Worm (Caenorhabditis elegans): ENCODE results near the gene syx-5.
A peak's percentile ranks its signal among the peaks of the same experiment; 100 is the strongest.

syx-5 gene

DNA sequence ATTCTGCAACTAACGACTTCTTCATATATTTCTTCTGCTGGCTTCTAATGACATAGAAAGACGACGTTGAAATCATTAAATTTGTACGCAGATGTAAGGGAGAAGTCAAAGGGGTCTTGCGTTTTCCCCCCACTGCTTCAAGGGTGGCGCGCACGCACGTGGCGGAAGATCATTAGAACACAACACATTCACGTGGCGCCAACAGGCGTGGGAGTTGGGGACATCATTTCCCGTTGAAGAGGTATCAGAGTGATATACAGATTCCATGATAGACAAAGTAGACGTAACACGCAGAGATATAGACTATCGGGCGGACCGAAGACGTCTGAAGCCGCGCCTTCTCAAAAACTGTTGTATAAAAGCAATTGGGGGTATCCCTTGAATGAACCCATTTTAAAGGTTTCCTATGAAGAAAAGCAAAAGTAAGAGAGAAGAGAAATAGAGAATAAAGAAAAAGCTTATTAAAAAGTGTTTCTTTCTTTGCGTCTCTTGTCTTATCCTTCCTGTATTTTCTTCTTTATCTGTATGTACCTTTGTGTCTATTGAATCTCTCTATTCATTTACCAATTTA is 34.6 kb downstream of the syx-5 start:
- TF ChIP-seq lsy-2 (tag; optimal IDR thresholded peaks at IDR 0.05), result peak in 1 of 2 experiments; percentile 67
- TF ChIP-seq unc-62 (GFP tag; optimal IDR thresholded peaks at IDR 0.05 in 1 of 2), result peak in 1 of 2 experiments; percentile 93
- no peak for TF ChIP-seq unc-62 (tag; optimal IDR thresholded peaks at IDR 0.05)
- peak; percentile 44; the same call in 1 of the 2 replicates for TF ChIP-seq nhr-41 (GFP tag; IDR thresholded peaks at IDR 0.05)
- TF ChIP-seq lin-29 (GFP tag; IDR thresholded peaks at IDR 0.05), result peak; percentile 63; the same call in 1 of the 2 replicates
- peak; percentile 82 for TF ChIP-seq dmd-6 (GFP tag; IDR thresholded peaks at IDR 0.05)
- TF ChIP-seq pha-4 (GFP tag; IDR thresholded peaks at IDR 0.05), result no peak
- TF ChIP-seq pha-4 (tag; optimal IDR thresholded peaks at IDR 0.05), result no peak
- TF ChIP-seq mdl-1 (tag; optimal IDR thresholded peaks at IDR 0.05), result peak; percentile 88 to 92
- TF ChIP-seq nhr-25 (tag; optimal IDR thresholded peaks at IDR 0.05; ENCODE audit: borderline replicate concordance, insufficient read depth), result peak; percentile 72
- TF ChIP-seq cey-2 (tag; optimal IDR thresholded peaks at IDR 0.05; ENCODE audit: borderline replicate concordance, insufficient read depth), result peak; percentile 96
- TF ChIP-seq ama-1 (optimal IDR thresholded peaks at IDR 0.05), result no peak
- TF ChIP-seq T26A8.4 (GFP tag; IDR thresholded peaks at IDR 0.05), result peak; percentile 59
- no peak for TF ChIP-seq Y105C5A.15 (GFP tag; IDR thresholded peaks at IDR 0.05)
- peak; percentile 49 for TF ChIP-seq jun-1 (tag; optimal IDR thresholded peaks at IDR 0.05)
- TF ChIP-seq nhr-102 (tag; optimal IDR thresholded peaks at IDR 0.05), result peak; percentile 84
- peak; percentile 94 for TF ChIP-seq hlh-11 (tag; optimal IDR thresholded peaks at IDR 0.05)
- peak; percentile 94 for TF ChIP-seq mxl-2 (GFP tag; conservative IDR thresholded peaks at IDR 0.05)
- TF ChIP-seq gei-8 (GFP tag; optimal IDR thresholded peaks at IDR 0.05), result peak; percentile 11
- peak; percentile 27 for TF ChIP-seq nhr-11 (tag; optimal IDR thresholded peaks at IDR 0.05)
- peak; percentile 30 for TF ChIP-seq rbr-2 (tag; optimal IDR thresholded peaks at IDR 0.05)
- 0 out of 2 replicates have a peak, but pooled peaks have one; percentile 34 for TF ChIP-seq hmg-1.1 (GFP tag; IDR thresholded peaks at IDR 0.05)
- peak; percentile 82 for TF ChIP-seq hlh-30 (tag; optimal IDR thresholded peaks at IDR 0.05; ENCODE audit: insufficient read depth)
- peak; percentile 32 for TF ChIP-seq nhr-28 (tag; optimal IDR thresholded peaks at IDR 0.05)
- TF ChIP-seq ceh-20 (GFP tag; IDR thresholded peaks at IDR 0.05), result peak; percentile 65; the same call in 1 of the 2 replicates
- TF ChIP-seq spr-1 (tag; optimal IDR thresholded peaks at IDR 0.05), result peak; percentile 84
- TF ChIP-seq sdz-12 (GFP tag; optimal IDR thresholded peaks at IDR 0.05), result peak; percentile 31
- 0 out of 2 replicates have a peak, but pooled peaks have one; percentile 5 for TF ChIP-seq saeg-2 (GFP tag; IDR thresholded peaks at IDR 0.05)
- TF ChIP-seq mxl-3 (GFP tag; optimal IDR thresholded peaks at IDR 0.05), result peak; percentile 99
- no peak for TF ChIP-seq aly-2 (tag; optimal IDR thresholded peaks at IDR 0.05)
- TF ChIP-seq mep-1 (tag; optimal IDR thresholded peaks at IDR 0.05), result peak; percentile 49
- peak; percentile 28 for TF ChIP-seq duxl-1 (tag; optimal IDR thresholded peaks at IDR 0.05; ENCODE audit: poor library complexity)
- peak; percentile 99 for TF ChIP-seq nhr-48 (tag; optimal IDR thresholded peaks at IDR 0.05)
- no peak for TF ChIP-seq daf-8 (GFP tag; IDR thresholded peaks at IDR 0.05)
- TF ChIP-seq nhr-10 (tag; optimal IDR thresholded peaks at IDR 0.05), result peak; percentile 28
- no peak for TF ChIP-seq Y75B8A.6 (GFP tag; IDR thresholded peaks at IDR 0.05)
- TF ChIP-seq tra-1 (GFP tag; IDR thresholded peaks at IDR 0.05), result peak; percentile 74
- TF ChIP-seq ctbp-1 (GFP tag; IDR thresholded peaks at IDR 0.05), result peak; percentile 74
- peak; percentile 13 for TF ChIP-seq dpl-1 (GFP tag; optimal IDR thresholded peaks at IDR 0.05)
- TF ChIP-seq spr-3 (GFP tag; optimal IDR thresholded peaks at IDR 0.05), result no peak
- TF ChIP-seq set-16 (GFP tag; IDR thresholded peaks at IDR 0.05), result no peak
- TF ChIP-seq lin-38 (GFP tag; IDR thresholded peaks at IDR 0.05), result peak; percentile 37; the same call in 1 of the 2 replicates
